Worm (Caenorhabditis elegans) whole organism, L4 larva: ENCODE data around the gene C37H5.14.
A peak's percentile ranks its signal among the peaks of the same experiment; 100 is the strongest.

Experiments used
- F44E2.7 ChIP-seq: fragments of 200-800 bp; sonication (Bioruptor generic); IDR thresholded peaks from 2 replicates; pipeline ENCODE4 v2.1.2; 2022; ENCODE audit warnings: missing genetic modification characterization, missing compliant biosample characterization
- R02D3.7 ChIP-seq: fragments of 150-350 bp; sonication (generic microtip); optimal IDR thresholded peaks from 3 replicates; lab custom pipeline; 2014; ENCODE audit warnings: missing biosample characterization, missing genetic modification characterization
- T26A8.4 ChIP-seq: fragments of 200-800 bp; sonication (Bioruptor generic); IDR thresholded peaks from 2 replicates; pipeline ENCODE4 v1.3.6; 2022; ENCODE audit warnings: missing genetic modification characterization, missing compliant biosample characterization
- Y105C5A.15 ChIP-seq: fragments of 200-800 bp; sonication (Bioruptor generic); IDR thresholded peaks from 2 replicates; pipeline ENCODE4 v1.3.6; 2022; ENCODE audit warnings: missing genetic modification characterization, missing compliant biosample characterization
- arid-1 ChIP-seq: fragments of 200-800 bp; sonication (Bioruptor generic); conservative IDR thresholded peaks from 2 replicates; pipeline ENCODE4 v1.3.6; 2022; ENCODE audit warnings: missing genetic modification reagents, missing genetic modification characterization, missing compliant biosample characterization
- ceh-28 ChIP-seq: fragments of 150-350 bp; optimal IDR thresholded peaks from 2 replicates; lab custom pipeline; 2014; ENCODE audit warnings: missing biosample characterization, missing genetic modification reagents, missing genetic modification characterization
- ceh-32 ChIP-seq: sonication (generic microtip); optimal IDR thresholded peaks from 2 replicates; lab custom pipeline; 2016; ENCODE audit warnings: mild to moderate bottlenecking, missing genetic modification characterization, missing compliant biosample characterization; ENCODE audit not compliant: poor library complexity
- ceh-44 ChIP-seq: fragments of 200-800 bp; sonication (Bioruptor generic); IDR thresholded peaks from 2 replicates; pipeline ENCODE4 v1.3.6; 2022; ENCODE audit warnings: missing genetic modification reagents, missing genetic modification characterization, missing compliant biosample characterization
- cey-2 ChIP-seq: sonication (generic microtip); optimal IDR thresholded peaks from 3 replicates; lab custom pipeline; 2017; ENCODE audit warnings: missing genetic modification characterization, mild to moderate bottlenecking, missing compliant biosample characterization, antibody characterized with exemption, borderline replicate concordance; ENCODE audit not compliant: insufficient read depth
- ctbp-1 ChIP-seq: fragments of 200-800 bp; sonication (Bioruptor generic); IDR thresholded peaks from 2 replicates; pipeline ENCODE4 v1.3.6; 2022; ENCODE audit warnings: missing genetic modification reagents, missing genetic modification characterization, missing compliant biosample characterization
- daf-12 ChIP-seq: fragments of 150-350 bp; optimal IDR thresholded peaks from 2 replicates; lab custom pipeline; 2014; ENCODE audit warnings: missing biosample characterization, missing genetic modification reagents, missing genetic modification characterization
- dve-1 ChIP-seq: sonication (generic microtip); optimal IDR thresholded peaks from 2 replicates; lab custom pipeline; 2017; ENCODE audit warnings: antibody characterized with exemption, mild to moderate bottlenecking, missing genetic modification characterization, missing compliant biosample characterization; ENCODE audit not compliant: insufficient read depth
- fkh-10 ChIP-seq: fragments of 150-350 bp; optimal IDR thresholded peaks from 2 replicates; lab custom pipeline; 2014; ENCODE audit warnings: missing biosample characterization, missing genetic modification reagents, missing genetic modification characterization
- fos-1 ChIP-seq: fragments of 150-350 bp; optimal IDR thresholded peaks from 2 replicates; lab custom pipeline; 2014; ENCODE audit warnings: missing biosample characterization, missing genetic modification characterization
- gei-8 ChIP-seq: fragments of 200-800 bp; sonication (Bioruptor generic); optimal IDR thresholded peaks from 2 replicates; lab custom pipeline; 2018; ENCODE audit warnings: mild to moderate bottlenecking, missing genetic modification characterization, missing compliant biosample characterization
- hif-1 ChIP-seq, 2 experiments: sonication (generic microtip); optimal IDR thresholded peaks; 2 replicates each; lab custom pipeline; 2016 to 2017; ENCODE audit warnings: missing compliant biosample characterization in 2 of 2, missing genetic modification characterization in 2 of 2, missing genetic modification reagents in 2 of 2, missing genotype in 2 of 2, mild to moderate bottlenecking in 1 of 2
- jun-1 ChIP-seq: fragments of 150-350 bp; optimal IDR thresholded peaks from 2 replicates; lab custom pipeline; 2014; ENCODE audit warnings: missing biosample characterization, missing genetic modification reagents, missing genetic modification characterization
- lin-1 ChIP-seq: fragments of 200-800 bp; sonication (Bioruptor generic); IDR thresholded peaks from 2 replicates; pipeline ENCODE4 v1.3.6; 2022; ENCODE audit warnings: missing genetic modification reagents, missing genetic modification characterization, missing compliant biosample characterization
- lin-13 ChIP-seq: fragments of 150-350 bp; optimal IDR thresholded peaks from 2 replicates; lab custom pipeline; 2014; ENCODE audit warnings: missing biosample characterization, missing genetic modification reagents, missing genetic modification characterization
- lin-15B ChIP-seq: fragments of 150-350 bp; sonication (generic microtip); optimal IDR thresholded peaks from 3 replicates; lab custom pipeline; 2014; ENCODE audit warnings: missing biosample characterization, missing genetic modification characterization
- lin-38 ChIP-seq: fragments of 200-800 bp; sonication (Bioruptor generic); IDR thresholded peaks from 2 replicates; pipeline ENCODE4 v1.3.6; 2022; ENCODE audit warnings: missing genetic modification reagents, missing genetic modification characterization, missing compliant biosample characterization
- madf-9 ChIP-seq: fragments of 200-800 bp; sonication (Bioruptor generic); conservative IDR thresholded peaks from 2 replicates; pipeline ENCODE4 v1.3.6; 2022; ENCODE audit warnings: missing genetic modification reagents, missing genetic modification characterization, missing compliant biosample characterization
- mdt-29 ChIP-seq: fragments of 200-800 bp; sonication (Bioruptor generic); IDR thresholded peaks from 2 replicates; pipeline ENCODE4 v1.3.6; 2022; ENCODE audit warnings: missing genetic modification reagents, missing genetic modification characterization, missing compliant biosample characterization
- mes-2 ChIP-seq: sonication (generic microtip); optimal IDR thresholded peaks from 2 replicates; lab custom pipeline; 2016; ENCODE audit warnings: missing genotype, mild to moderate bottlenecking, missing genetic modification characterization, missing compliant biosample characterization; ENCODE audit not compliant: poor library complexity, severe bottlenecking
- mxl-2 ChIP-seq: fragments of 200-800 bp; sonication (Bioruptor generic); conservative IDR thresholded peaks from 2 replicates; pipeline ENCODE4 v1.3.6; 2022; ENCODE audit warnings: missing genetic modification reagents, missing genetic modification characterization, missing compliant biosample characterization
- mxl-3 ChIP-seq: fragments of 200-800 bp; sonication (Bioruptor generic); optimal IDR thresholded peaks from 2 replicates; lab custom pipeline; 2018; ENCODE audit warnings: mild to moderate bottlenecking, missing genetic modification characterization, missing compliant biosample characterization
- nhr-10 ChIP-seq: fragments of 150-350 bp; optimal IDR thresholded peaks from 2 replicates; lab custom pipeline; 2014; ENCODE audit warnings: missing biosample characterization, missing genetic modification characterization
- nhr-11 ChIP-seq: fragments of 150-350 bp; optimal IDR thresholded peaks from 2 replicates; lab custom pipeline; 2014; ENCODE audit warnings: missing biosample characterization, missing genetic modification characterization
- nhr-111 ChIP-seq: fragments of 200-800 bp; sonication (Bioruptor generic); optimal IDR thresholded peaks from 2 replicates; lab custom pipeline; 2018; ENCODE audit warnings: mild to moderate bottlenecking, missing genetic modification characterization, missing compliant biosample characterization
- nhr-77 ChIP-seq: fragments of 150-350 bp; optimal IDR thresholded peaks from 2 replicates; lab custom pipeline; 2014; ENCODE audit warnings: missing biosample characterization, missing genetic modification characterization
- php-3 ChIP-seq: fragments of 200-800 bp; sonication (Bioruptor generic); IDR thresholded peaks from 2 replicates; pipeline ENCODE4 v1.3.6; 2022; ENCODE audit warnings: missing genetic modification reagents, missing genetic modification characterization, missing compliant biosample characterization
- sdz-12 ChIP-seq: fragments of 200-800 bp; sonication (Bioruptor generic); optimal IDR thresholded peaks from 2 replicates; lab custom pipeline; 2018; ENCODE audit warnings: mild to moderate bottlenecking, missing genetic modification characterization, missing compliant biosample characterization
- spr-1 ChIP-seq: sonication (generic microtip); optimal IDR thresholded peaks from 2 replicates; lab custom pipeline; 2016; ENCODE audit warnings: mild to moderate bottlenecking, missing genetic modification characterization, missing compliant biosample characterization
- tag-97 ChIP-seq: fragments of 200-800 bp; sonication (Bioruptor generic); IDR thresholded peaks from 2 replicates; pipeline ENCODE4 v1.3.6; 2022; ENCODE audit warnings: missing genetic modification characterization, missing compliant biosample characterization
- tra-1 ChIP-seq: fragments of 200-800 bp; sonication (Bioruptor generic); IDR thresholded peaks from 2 replicates; pipeline ENCODE4 v1.3.6; 2022; ENCODE audit warnings: missing genetic modification reagents, missing genetic modification characterization, missing compliant biosample characterization
- vab-7 ChIP-seq: fragments of 200-800 bp; sonication (Bioruptor generic); IDR thresholded peaks from 2 replicates; pipeline ENCODE4 v1.3.6; 2022; ENCODE audit warnings: missing genetic modification reagents, missing genetic modification characterization, missing compliant biosample characterization
- zfp-2 ChIP-seq: sonication (generic microtip); optimal IDR thresholded peaks from 2 replicates; lab custom pipeline; 2016; ENCODE audit warnings: mild to moderate bottlenecking, missing genetic modification characterization, missing compliant biosample characterization
- zip-2 ChIP-seq: fragments of 150-350 bp; optimal IDR thresholded peaks from 2 replicates; lab custom pipeline; 2014; ENCODE audit warnings: missing biosample characterization, missing genetic modification characterization
- ztf-11 ChIP-seq: fragments of 150-350 bp; optimal IDR thresholded peaks from 2 replicates; lab custom pipeline; 2014; ENCODE audit warnings: missing biosample characterization, missing genetic modification characterization

C37H5.14 gene

ce11 chrV:4823683-4824391, 10.3 kb downstream of the C37H5.14 start (continued):
- TF ChIP-seq lin-15B, result peak; percentile 39
- peak; percentile 60 for TF ChIP-seq dve-1
- TF ChIP-seq lin-38 (GFP tag; lab: Robert Waterston, UW), result peak; percentile 55
- TF ChIP-seq nhr-77 (tag; lab: Kevin White, UChicago), result no peak
- no peak for TF ChIP-seq fkh-10 (GFP tag; lab: Kevin White, UChicago)
- no peak for TF ChIP-seq jun-1
- peak; percentile 34 for TF ChIP-seq lin-13 (GFP tag; lab: Kevin White, UChicago)
- peak; percentile 60; the same call in 1 of the 2 replicates for TF ChIP-seq T26A8.4 (GFP tag; lab: Robert Waterston, UW)
- TF ChIP-seq lin-1 (GFP tag; lab: Robert Waterston, UW), result peak; percentile 30; the same call in 1 of the 2 replicates
- no peak for TF ChIP-seq R02D3.7 (tag; lab: Kevin White, UChicago)
- TF ChIP-seq ceh-32, result no peak
- no peak for TF ChIP-seq tag-97 (GFP tag; lab: Robert Waterston, UW)
- no peak for TF ChIP-seq sdz-12 (GFP tag; lab: Kevin White, UChicago)
- TF ChIP-seq tra-1 (GFP tag; lab: Robert Waterston, UW), result no peak; the same call in 1 of the 2 replicates
- no peak for TF ChIP-seq nhr-10
- no peak for TF ChIP-seq zfp-2 (tag; lab: Kevin White, UChicago)
- peak; percentile 34 for TF ChIP-seq spr-1 (tag; lab: Kevin White, UChicago)
- no peak for TF ChIP-seq ceh-44 (GFP tag; lab: Robert Waterston, UW)
- TF ChIP-seq ctbp-1, result peak; percentile 47
- TF ChIP-seq mxl-3 (GFP tag; lab: Kevin White, UChicago), result peak; percentile 18
- peak; percentile 54 for TF ChIP-seq gei-8 (GFP tag; lab: Kevin White, UChicago)
- TF ChIP-seq fos-1, result no peak
- TF ChIP-seq daf-12 (tag; lab: Kevin White, UChicago), result no peak
- TF ChIP-seq mdt-29 (GFP tag; lab: Robert Waterston, UW), result peak; percentile 67; the same call in 1 of the 2 replicates
- TF ChIP-seq mes-2 (tag; lab: Kevin White, UChicago), result peak; percentile 9
- no peak for TF ChIP-seq vab-7 (GFP tag; lab: Robert Waterston, UW)
- TF ChIP-seq madf-9, result no peak
- no peak for TF ChIP-seq ceh-28 (tag; lab: Kevin White, UChicago)
- TF ChIP-seq php-3 (GFP tag; lab: Robert Waterston, UW), result no peak
- TF ChIP-seq zip-2, result no peak
- peak in 1 of 2 experiments; percentile 67 for TF ChIP-seq hif-1 (tag; optimal IDR thresholded peaks at IDR 0.05; lab: Kevin White, UChicago)
- TF ChIP-seq cey-2 (tag; lab: Kevin White, UChicago), result no peak
- peak; percentile 40; the same call in 1 of the 2 replicates for TF ChIP-seq arid-1 (GFP tag; lab: Robert Waterston, UW)
- TF ChIP-seq nhr-111 (GFP tag; lab: Kevin White, UChicago), result peak; percentile 36
- TF ChIP-seq ztf-11 (tag; lab: Kevin White, UChicago), result no peak

- no peak for TF ChIP-seq ceh-32
- no peak for TF ChIP-seq F44E2.7 (GFP tag; lab: Robert Waterston, UW)
- TF ChIP-seq jun-1, result no peak
- no peak for TF ChIP-seq Y105C5A.15
- no peak for TF ChIP-seq lin-1 (GFP tag; lab: Robert Waterston, UW)
- no peak for TF ChIP-seq mdt-29 (GFP tag; lab: Robert Waterston, UW)
- TF ChIP-seq nhr-11, result no peak
- TF ChIP-seq mxl-2 (GFP tag; lab: Robert Waterston, UW), result no peak
- TF ChIP-seq, all 104 proteins: peak for 0
Measured at ce11 chrV:4823323-4823682, 10.9 kb downstream of the C37H5.14 start, which contains the start of gene adss-1. TSS of gene adss-1 (minus strand) at chrV:4823423.
